Fruit fly (Drosophila melanogaster): Measurements from ENCODE around the gene ppk7.

Gene ppk7

DNA sequence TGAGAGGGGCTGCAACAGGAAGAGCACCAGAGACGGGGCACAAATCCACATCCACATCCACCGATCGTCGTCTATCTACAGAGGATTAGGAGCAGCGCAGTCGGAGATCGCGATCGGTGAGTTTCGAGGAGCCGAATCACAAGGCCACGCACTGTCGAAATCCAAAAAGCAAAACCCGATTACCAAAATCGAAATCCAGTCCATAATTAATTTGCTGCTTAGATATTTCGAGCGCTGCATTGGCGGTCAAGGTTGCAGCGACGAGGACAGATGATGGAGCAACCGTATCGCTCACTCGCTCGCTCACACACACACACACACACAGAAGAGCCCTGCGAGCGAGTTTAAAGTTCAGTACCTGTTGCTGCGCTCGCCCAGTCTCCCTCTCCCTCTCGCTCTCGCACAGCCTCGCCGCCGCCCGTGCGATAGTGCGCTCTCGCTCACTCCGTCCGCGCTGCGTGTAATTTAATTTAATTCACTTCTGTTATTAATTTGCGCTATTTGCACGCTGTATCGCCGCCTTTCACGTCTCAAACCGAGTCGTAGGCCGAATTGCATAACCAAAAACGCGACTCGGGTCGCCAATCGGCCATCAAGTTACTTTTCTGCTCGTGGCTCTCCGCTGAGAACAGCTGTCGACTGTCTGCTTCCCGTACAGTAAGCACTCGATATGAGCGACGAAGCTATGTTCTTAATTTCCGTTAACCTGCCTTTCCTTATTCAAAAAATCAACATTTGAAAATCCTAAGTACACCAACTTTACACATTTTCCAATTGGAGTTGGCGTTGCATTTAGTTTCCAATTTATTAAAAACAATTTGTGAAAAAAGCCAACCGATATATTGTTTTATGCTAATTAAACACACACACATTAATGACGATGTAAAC lies 14.9 kb downstream of the ppk7 start:
- TF ChIP-seq psq (optimal IDR thresholded peaks at IDR 0.05) (no peak), Sin3A (optimal IDR thresholded peaks at IDR 0.05) (no peak), insv (optimal IDR thresholded peaks at IDR 0.05) (no peak), h (optimal IDR thresholded peaks at IDR 0.05) (no peak), ttk (optimal IDR thresholded peaks at IDR 0.05) (no peak), Myc (optimal IDR thresholded peaks at IDR 0.05) (no peak)

dm6 chr2L:6338367-6338975 lies 15.7 kb downstream of the ppk7 start, which contains the start of the genes Pez and Cpr:
Pez (minus strand) TSS chr2L:6338671.
Cpr (plus strand) TSS chr2L:6338836.
- TF ChIP-seq h (optimal IDR thresholded peaks at IDR 0.05) (no peak), Myc (optimal IDR thresholded peaks at IDR 0.05) (no peak), psq (optimal IDR thresholded peaks at IDR 0.05) (no peak), Sin3A (optimal IDR thresholded peaks at IDR 0.05) (no peak)

- TF ChIP-seq psq (optimal IDR thresholded peaks at IDR 0.05): no peak
- TF ChIP-seq ttk (optimal IDR thresholded peaks at IDR 0.05): no peak
- no peak for TF ChIP-seq Sin3A (optimal IDR thresholded peaks at IDR 0.05)
- TF ChIP-seq h (optimal IDR thresholded peaks at IDR 0.05): no peak
- TF ChIP-seq insv (optimal IDR thresholded peaks at IDR 0.05): no peak
- TF ChIP-seq Myc (optimal IDR thresholded peaks at IDR 0.05): no peak
These were observed 16.2 kb downstream of the ppk7 start for dm6 chr2L:6337843-6338366.

- no peak for TF ChIP-seq psq (optimal IDR thresholded peaks at IDR 0.05)
- no peak for TF ChIP-seq h (optimal IDR thresholded peaks at IDR 0.05)
- no peak for TF ChIP-seq ttk (optimal IDR thresholded peaks at IDR 0.05)
- no peak for TF ChIP-seq Myc (optimal IDR thresholded peaks at IDR 0.05)
- TF ChIP-seq insv (optimal IDR thresholded peaks at IDR 0.05): no peak
- TF ChIP-seq Sin3A (optimal IDR thresholded peaks at IDR 0.05): no peak
These were observed 29.8 kb downstream of the ppk7 start for dm6 chr2L:6324386-6324744.

DNA sequence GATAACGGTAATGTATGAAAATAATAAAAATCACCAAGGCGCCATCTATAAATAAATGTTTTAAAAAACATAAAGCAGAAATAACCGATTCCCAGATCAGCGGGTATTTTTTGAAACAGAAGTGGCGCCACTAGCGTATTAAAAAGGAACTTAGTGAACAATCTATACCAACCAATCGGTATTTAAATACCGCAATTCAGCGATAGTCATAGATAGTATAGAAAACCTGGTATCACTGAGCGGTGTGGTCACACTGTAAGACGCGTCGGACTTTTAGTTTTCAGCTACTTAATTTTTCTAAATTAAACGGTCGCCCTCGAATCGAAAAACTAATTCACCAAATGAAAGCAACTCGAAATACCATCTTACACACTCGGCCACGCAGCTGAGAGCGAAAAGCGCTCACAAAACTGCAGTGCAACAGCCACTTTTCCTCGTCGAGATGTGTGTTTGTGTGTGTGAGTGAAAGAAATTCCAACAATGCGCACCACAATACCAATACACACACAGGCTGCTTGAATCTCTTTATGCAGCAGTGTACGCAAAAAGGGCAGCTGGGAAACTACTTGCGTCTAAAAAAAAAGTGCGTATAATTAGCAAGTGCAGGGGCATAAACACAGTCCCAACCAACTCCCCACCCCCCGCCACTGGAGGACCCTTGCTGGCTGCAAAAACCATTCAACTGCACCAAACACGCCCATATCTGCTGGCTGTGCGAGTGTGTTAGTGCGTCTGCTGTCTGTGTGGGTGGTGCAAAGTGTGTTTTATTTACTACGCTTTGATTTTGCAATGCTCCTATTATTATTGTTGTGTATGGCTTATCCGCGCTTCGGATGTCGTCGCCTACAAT lies 30.4 kb downstream of the ppk7 start, which contains the start of gene PDZ-GEF:
Gene PDZ-GEF (plus strand): TSS at position 232 of the 850 bp plus-strand sequence.
- TF ChIP-seq ttk (optimal IDR thresholded peaks at IDR 0.05): no peak
- TF ChIP-seq insv (optimal IDR thresholded peaks at IDR 0.05): no peak
- TF ChIP-seq h (optimal IDR thresholded peaks at IDR 0.05): no peak
- no peak for TF ChIP-seq Sin3A (optimal IDR thresholded peaks at IDR 0.05)
- no peak for TF ChIP-seq Myc (optimal IDR thresholded peaks at IDR 0.05)
- TF ChIP-seq psq (optimal IDR thresholded peaks at IDR 0.05): no peak

dm6 chr2L:6319068-6319467 lies 35.1 kb downstream of the ppk7 start:
- TF ChIP-seq insv (optimal IDR thresholded peaks at IDR 0.05) (no peak), ttk (optimal IDR thresholded peaks at IDR 0.05) (no peak), psq (optimal IDR thresholded peaks at IDR 0.05) (no peak)

dm6 chr2L:6309879-6310278 lies 44.3 kb downstream of the ppk7 start:
- no peak for TF ChIP-seq Myc (optimal IDR thresholded peaks at IDR 0.05)
- no peak for TF ChIP-seq h (optimal IDR thresholded peaks at IDR 0.05)
- TF ChIP-seq Sin3A (optimal IDR thresholded peaks at IDR 0.05): no peak
- no peak for TF ChIP-seq insv (optimal IDR thresholded peaks at IDR 0.05)
- no peak for TF ChIP-seq psq (optimal IDR thresholded peaks at IDR 0.05)
- TF ChIP-seq ttk (optimal IDR thresholded peaks at IDR 0.05): no peak

DNA sequence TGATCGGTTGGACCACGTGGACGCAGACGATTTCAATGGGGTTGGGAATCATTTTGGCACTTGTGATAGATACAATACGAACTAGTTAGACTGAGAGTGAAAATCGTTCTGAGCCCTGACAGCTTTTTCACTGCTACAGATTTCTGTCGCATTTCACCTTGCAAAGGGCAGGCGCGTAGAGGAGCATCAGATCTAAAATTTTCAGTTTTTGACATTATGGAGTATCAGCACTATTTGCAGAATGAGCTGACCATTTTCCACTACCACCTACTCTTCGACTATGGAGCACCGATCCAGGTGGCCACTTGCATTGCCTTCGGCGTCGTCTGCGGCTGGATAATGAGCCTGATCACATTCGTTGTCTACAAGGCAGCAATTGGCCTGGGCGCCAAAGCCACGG lies 45.5 kb downstream of the ppk7 start, which contains the start of the genes CG43922 and CG13984:
Gene CG43922 (minus strand): TSS at position 101 of the 400 bp plus-strand sequence.
Gene CG13984 (plus strand): TSS at position 169 of the 400 bp plus-strand sequence.
- TF ChIP-seq psq (optimal IDR thresholded peaks at IDR 0.05) (no peak), insv (optimal IDR thresholded peaks at IDR 0.05) (no peak), Sin3A (optimal IDR thresholded peaks at IDR 0.05) (no peak)

- no peak for TF ChIP-seq psq (optimal IDR thresholded peaks at IDR 0.05)
- TF ChIP-seq insv (optimal IDR thresholded peaks at IDR 0.05): no peak
- no peak for TF ChIP-seq h (optimal IDR thresholded peaks at IDR 0.05)
- TF ChIP-seq Myc (optimal IDR thresholded peaks at IDR 0.05): no peak
- no peak for TF ChIP-seq ttk (optimal IDR thresholded peaks at IDR 0.05)
- TF ChIP-seq Sin3A (optimal IDR thresholded peaks at IDR 0.05): no peak
These were observed 47.2 kb downstream of the ppk7 start for dm6 chr2L:6306895-6307294.

Measured in Kc167 (cell line).